Worm (Caenorhabditis elegans) whole organism, young adult: ENCODE results near the gene chil-6.

Experiments
- B0019.2 ChIP-seq: fragments of 200-800 bp; sonication (Bioruptor generic); conservative IDR thresholded peaks from 2 replicates; pipeline ENCODE4 v1.3.6; 2022; ENCODE audit warnings: missing genetic modification reagents, missing genetic modification characterization, missing compliant biosample characterization
- B0035.1 ChIP-seq: sonication (generic microtip); optimal IDR thresholded peaks from 2 replicates; lab custom pipeline; 2016; ENCODE audit warnings: missing genetic modification characterization, mild to moderate bottlenecking, missing compliant biosample characterization, missing genotype, missing genetic modification reagents
- B0336.3 ChIP-seq: fragments of 200-800 bp; sonication (Bioruptor generic); IDR thresholded peaks from 2 replicates; pipeline ENCODE4 v1.3.6; 2022; ENCODE audit warnings: missing genetic modification characterization, missing compliant biosample characterization
- F10E7.11 ChIP-seq: sonication (generic microtip); optimal IDR thresholded peaks from 2 replicates; lab custom pipeline; 2017; ENCODE audit warnings: mild to moderate bottlenecking, missing genetic modification characterization, moderate library complexity, missing compliant biosample characterization
- F33H1.4 ChIP-seq: fragments of 200-800 bp; sonication (Bioruptor generic); IDR thresholded peaks from 2 replicates; pipeline ENCODE4 v1.3.6; 2022; ENCODE audit warnings: missing genetic modification reagents, missing genetic modification characterization, missing compliant biosample characterization
- F52B5.7 ChIP-seq: sonication (generic microtip); optimal IDR thresholded peaks from 2 replicates; lab custom pipeline; 2016; ENCODE audit warnings: mild to moderate bottlenecking, missing genetic modification characterization, missing compliant biosample characterization
- F57A8.1 ChIP-seq: fragments of 200-800 bp; sonication (Bioruptor generic); optimal IDR thresholded peaks from 2 replicates; lab custom pipeline; 2018; ENCODE audit warnings: mild to moderate bottlenecking, missing genetic modification characterization, moderate library complexity, missing compliant biosample characterization
- K11D2.4 ChIP-seq: fragments of 200-800 bp; sonication (Bioruptor generic); IDR thresholded peaks from 2 replicates; pipeline ENCODE4 v1.3.6; 2022; ENCODE audit warnings: missing genetic modification reagents, missing genetic modification characterization, missing compliant biosample characterization
- K12H6.12 ChIP-seq: fragments of 200-800 bp; sonication (Bioruptor generic); optimal IDR thresholded peaks from 2 replicates; lab custom pipeline; 2018; ENCODE audit warnings: mild to moderate bottlenecking, missing genetic modification characterization, missing compliant biosample characterization
- Y79H2A.3 ChIP-seq: fragments of 200-800 bp; sonication (Bioruptor generic); conservative IDR thresholded peaks from 2 replicates; pipeline ENCODE4 v1.3.6; 2022; ENCODE audit warnings: missing genetic modification reagents, missing genetic modification characterization, missing compliant biosample characterization
- ZK185.1 ChIP-seq: sonication (generic microtip); optimal IDR thresholded peaks from 2 replicates; lab custom pipeline; 2016; ENCODE audit warnings: mild to moderate bottlenecking, missing genetic modification characterization, missing compliant biosample characterization; ENCODE audit not compliant: poor library complexity, severe bottlenecking
- attf-3 ChIP-seq: fragments of 200-800 bp; sonication (Bioruptor generic); conservative IDR thresholded peaks from 2 replicates; pipeline ENCODE4 v1.3.6; 2022; ENCODE audit warnings: missing genetic modification reagents, missing genetic modification characterization, missing compliant biosample characterization
- attf-6 ChIP-seq: fragments of 200-800 bp; sonication (Bioruptor generic); IDR thresholded peaks from 2 replicates; pipeline ENCODE4 v1.3.6; 2022; ENCODE audit warnings: missing genetic modification reagents, missing genetic modification characterization, missing compliant biosample characterization
- bed-1 ChIP-seq: fragments of 200-800 bp; sonication (Bioruptor generic); IDR thresholded peaks from 2 replicates; pipeline ENCODE4 v1.3.6; 2022; ENCODE audit warnings: missing genetic modification reagents, missing genetic modification characterization, missing compliant biosample characterization
- bed-2 ChIP-seq: fragments of 200-800 bp; sonication (Bioruptor generic); IDR thresholded peaks from 2 replicates; pipeline ENCODE4 v1.3.6; 2022; ENCODE audit warnings: missing genetic modification reagents, missing genetic modification characterization, missing compliant biosample characterization
- ccch-3 ChIP-seq: fragments of 200-800 bp; sonication (Bioruptor generic); optimal IDR thresholded peaks from 2 replicates; lab custom pipeline; 2018; ENCODE audit warnings: mild to moderate bottlenecking, missing genetic modification characterization, missing compliant biosample characterization
- cebp-1 ChIP-seq, 2 experiments: fragments of 200-800 bp in 1 of 2; sonication (Bioruptor generic) in 1 of 2; sonication (generic microtip) in 1 of 2; IDR thresholded peaks in 1 of 2; optimal IDR thresholded peaks in 1 of 2; 2 replicates each; pipeline versions ENCODE4 v1.3.6 to Lab custom; 2017 to 2022; ENCODE audit warnings: missing compliant biosample characterization in 2 of 2, missing genetic modification characterization in 2 of 2, mild to moderate bottlenecking in 1 of 2, missing genetic modification reagents in 1 of 2, moderate library complexity in 1 of 2
- ceh-91 ChIP-seq: fragments of 200-800 bp; sonication (Bioruptor generic); IDR thresholded peaks from 2 replicates; pipeline ENCODE4 v1.3.6; 2022; ENCODE audit warnings: missing genetic modification reagents, missing genetic modification characterization, missing compliant biosample characterization
- dox-1 ChIP-seq: fragments of 200-800 bp; sonication (Bioruptor generic); IDR thresholded peaks from 2 replicates; pipeline ENCODE4 v1.3.6; 2022; ENCODE audit warnings: missing genetic modification reagents, missing genetic modification characterization, missing compliant biosample characterization
- dpl-1 ChIP-seq: fragments of 150-350 bp; optimal IDR thresholded peaks from 2 replicates; lab custom pipeline; 2014; ENCODE audit warnings: missing biosample characterization, missing genetic modification reagents, missing genetic modification characterization
- egl-44 ChIP-seq: fragments of 200-800 bp; sonication (Bioruptor generic); IDR thresholded peaks from 2 replicates; pipeline ENCODE4 v1.3.6; 2022; ENCODE audit warnings: missing genetic modification reagents, missing genetic modification characterization, missing compliant biosample characterization
- ekl-4 ChIP-seq: fragments of 200-800 bp; sonication (Bioruptor generic); IDR thresholded peaks from 2 replicates; pipeline ENCODE4 v1.3.6; 2022; ENCODE audit warnings: missing genetic modification reagents, missing genetic modification characterization, missing compliant biosample characterization
- ets-4 ChIP-seq: fragments of 200-800 bp; sonication (Bioruptor generic); optimal IDR thresholded peaks from 2 replicates; lab custom pipeline; 2018; ENCODE audit warnings: mild to moderate bottlenecking, missing genetic modification characterization, missing compliant biosample characterization
- hlh-26 ChIP-seq: fragments of 200-800 bp; sonication (Bioruptor generic); conservative IDR thresholded peaks from 2 replicates; pipeline ENCODE4 v1.3.6; 2022; ENCODE audit warnings: missing genetic modification reagents, missing genetic modification characterization, missing compliant biosample characterization
- hmg-1.2 ChIP-seq: fragments of 200-800 bp; sonication (Bioruptor generic); IDR thresholded peaks from 2 replicates; pipeline ENCODE4 v1.3.6; 2022; ENCODE audit warnings: missing genetic modification reagents, missing genetic modification characterization, missing compliant biosample characterization
- let-607 ChIP-seq, 2 experiments: fragments of 200-800 bp in 1 of 2; sonication (Bioruptor generic) in 1 of 2; sonication (generic microtip) in 1 of 2; optimal IDR thresholded peaks; 2 replicates each; lab custom pipeline; 2016 to 2018; ENCODE audit warnings: mild to moderate bottlenecking in 2 of 2, missing compliant biosample characterization in 2 of 2, missing genetic modification characterization in 2 of 2, moderate library complexity in 2 of 2, missing genotype in 1 of 2
- lin-40 ChIP-seq: sonication (generic microtip); optimal IDR thresholded peaks from 2 replicates; lab custom pipeline; 2016; ENCODE audit warnings: missing genetic modification characterization, mild to moderate bottlenecking, missing compliant biosample characterization, missing genotype, missing genetic modification reagents
- lin-54 ChIP-seq: fragments of 200-800 bp; sonication (Bioruptor generic); optimal IDR thresholded peaks from 2 replicates; lab custom pipeline; 2018; ENCODE audit warnings: mild to moderate bottlenecking, missing genetic modification characterization, missing compliant biosample characterization
- lir-1 ChIP-seq: fragments of 200-800 bp; sonication (Bioruptor generic); conservative IDR thresholded peaks from 2 replicates; pipeline ENCODE4 v1.3.6; 2022; ENCODE audit warnings: missing genetic modification reagents, missing genetic modification characterization, missing compliant biosample characterization
- mes-4 ChIP-seq: sonication (generic microtip); optimal IDR thresholded peaks from 2 replicates; lab custom pipeline; 2016; ENCODE audit warnings: missing genotype, missing genetic modification characterization, missing compliant biosample characterization
- nfyb-1 ChIP-seq: fragments of 200-800 bp; sonication (Bioruptor generic); IDR thresholded peaks from 2 replicates; pipeline ENCODE4 v1.3.6; 2022; ENCODE audit warnings: missing genetic modification reagents, missing genetic modification characterization, missing compliant biosample characterization
- nhr-27 ChIP-seq: fragments of 200-800 bp; sonication (Bioruptor generic); optimal IDR thresholded peaks from 2 replicates; lab custom pipeline; 2018; ENCODE audit warnings: mild to moderate bottlenecking, missing genetic modification characterization, moderate library complexity, missing compliant biosample characterization
- nhr-90 ChIP-seq: sonication (generic microtip); optimal IDR thresholded peaks from 2 replicates; lab custom pipeline; 2016; ENCODE audit warnings: missing genotype, mild to moderate bottlenecking, missing genetic modification characterization, missing compliant biosample characterization
- pbrm-1 ChIP-seq: fragments of 200-800 bp; sonication (Bioruptor generic); IDR thresholded peaks from 2 replicates; pipeline ENCODE4 v1.3.6; 2022; ENCODE audit warnings: missing genetic modification reagents, missing genetic modification characterization, missing compliant biosample characterization
- rpc-1 ChIP-seq, 2 experiments: fragments of 150-350 bp in 1 of 2; sonication (generic microtip) in 1 of 2; optimal IDR thresholded peaks; 2 replicates each; lab custom pipeline; 2014 to 2018; ENCODE audit warnings: missing biosample characterization in 1 of 2, missing genetic modification characterization in 1 of 2, missing genetic modification reagents in 1 of 2, missing genotype in 1 of 2
- sea-2 ChIP-seq: fragments of 200-800 bp; sonication (Bioruptor generic); IDR thresholded peaks from 2 replicates; pipeline ENCODE4 v1.3.6; 2022; ENCODE audit warnings: missing genetic modification characterization, missing compliant biosample characterization
- snpc-3.4 ChIP-seq: sonication (generic microtip); optimal IDR thresholded peaks from 2 replicates; lab custom pipeline; 2017; ENCODE audit warnings: missing genetic modification characterization, mild to moderate bottlenecking, missing compliant biosample characterization, antibody characterized with exemption, moderate library complexity, missing genotype, missing genetic modification reagents
- somi-1 ChIP-seq: fragments of 200-800 bp; sonication (Bioruptor generic); optimal IDR thresholded peaks from 2 replicates; lab custom pipeline; 2018; ENCODE audit warnings: mild to moderate bottlenecking, missing genetic modification characterization, missing compliant biosample characterization
- sptf-2 ChIP-seq: fragments of 200-800 bp; sonication (Bioruptor generic); optimal IDR thresholded peaks from 2 replicates; lab custom pipeline; 2018; ENCODE audit warnings: mild to moderate bottlenecking, missing genetic modification characterization, missing compliant biosample characterization
- tbp1 ChIP-seq: fragments of 200-800 bp; sonication (Bioruptor generic); optimal IDR thresholded peaks from 2 replicates; lab custom pipeline; 2018; ENCODE audit warnings: mild to moderate bottlenecking, missing genetic modification characterization, missing compliant biosample characterization
- tbx-9 ChIP-seq: sonication (generic microtip); optimal IDR thresholded peaks from 2 replicates; lab custom pipeline; 2016; ENCODE audit warnings: borderline replicate concordance, missing genetic modification characterization, inconsistent platforms, missing compliant biosample characterization
- ztf-22 ChIP-seq: fragments of 200-800 bp; sonication (Bioruptor generic); optimal IDR thresholded peaks from 2 replicates; lab custom pipeline; 2018; ENCODE audit warnings: mild to moderate bottlenecking, missing genetic modification characterization, moderate library complexity, missing compliant biosample characterization
- ztf-26 ChIP-seq: sonication (generic microtip); optimal IDR thresholded peaks from 2 replicates; lab custom pipeline; 2017; ENCODE audit warnings: missing genetic modification characterization, missing compliant biosample characterization
- ztf-6 ChIP-seq: fragments of 200-800 bp; sonication (Bioruptor generic); IDR thresholded peaks from 2 replicates; pipeline ENCODE4 v1.3.6; 2022; ENCODE audit warnings: missing genetic modification reagents, missing genetic modification characterization, missing compliant biosample characterization

Gene chil-6

ce11 chrII:9898744-9899143 is 41.1 kb upstream of the chil-6 start:
- TF ChIP-seq ceh-91 (no peak), F33H1.4 (no peak), nhr-27 (tag; lab: Kevin White, UChicago) (no peak), bed-2 (GFP tag; lab: Robert Waterston, UW) (no peak), attf-3 (GFP tag; lab: Robert Waterston, UW) (no peak), dox-1 (GFP tag; lab: Robert Waterston, UW) (no peak), bed-1 (no peak), nhr-90 (tag; lab: Kevin White, UChicago) (no peak)

- no peak for TF ChIP-seq dpl-1 (GFP tag; lab: Kevin White, UChicago)
- TF ChIP-seq K12H6.12 (tag; lab: Kevin White, UChicago), result no peak
- no peak for TF ChIP-seq attf-3 (GFP tag; lab: Robert Waterston, UW)
- TF ChIP-seq B0336.3 (GFP tag; lab: Robert Waterston, UW), result no peak
- TF ChIP-seq attf-6, result no peak
- TF ChIP-seq ztf-6, result no peak
- TF ChIP-seq Y79H2A.3 (GFP tag; lab: Robert Waterston, UW), result no peak
- no peak for TF ChIP-seq sea-2
- TF ChIP-seq let-607 (tag; optimal IDR thresholded peaks at IDR 0.05; lab: Kevin White, UChicago), result no peak
- TF ChIP-seq ztf-22 (GFP tag; lab: Kevin White, UChicago), result no peak
- no peak for TF ChIP-seq B0035.1 (tag; lab: Kevin White, UChicago)
- no peak for TF ChIP-seq ekl-4 (GFP tag; lab: Robert Waterston, UW)
- no peak for TF ChIP-seq hlh-26 (GFP tag; lab: Robert Waterston, UW)
- TF ChIP-seq F10E7.11 (tag; lab: Kevin White, UChicago), result no peak
- TF ChIP-seq ztf-26 (tag; lab: Kevin White, UChicago), result no peak
- no peak for TF ChIP-seq bed-1
- TF ChIP-seq egl-44, result no peak
These were observed 37.5 kb upstream of the chil-6 start for ce11 chrII:9895173-9895572.

- no peak for TF ChIP-seq F57A8.1 (GFP tag; lab: Kevin White, UChicago)
- TF ChIP-seq lir-1 (GFP tag; lab: Robert Waterston, UW), result no peak
- TF ChIP-seq hmg-1.2 (GFP tag; lab: Robert Waterston, UW), result no peak
- no peak for TF ChIP-seq ets-4 (GFP tag; lab: Kevin White, UChicago)
- no peak for TF ChIP-seq K11D2.4 (GFP tag; lab: Robert Waterston, UW)
- TF ChIP-seq somi-1 (GFP tag; lab: Kevin White, UChicago), result no peak
- TF ChIP-seq cebp-1 (GFP tag; IDR thresholded peaks at IDR 0.05; lab: Robert Waterston, UW), result no peak
- no peak for TF ChIP-seq cebp-1 (tag; optimal IDR thresholded peaks at IDR 0.05; lab: Kevin White, UChicago)
- TF ChIP-seq sptf-2 (GFP tag; lab: Kevin White, UChicago), result no peak
- TF ChIP-seq ekl-4 (GFP tag; lab: Robert Waterston, UW), result no peak
- no peak for TF ChIP-seq ceh-91
- no peak for TF ChIP-seq ztf-6
- no peak for TF ChIP-seq lin-40
- no peak for TF ChIP-seq nfyb-1 (GFP tag; lab: Robert Waterston, UW)
- TF ChIP-seq ccch-3, result no peak
These were observed 36.7 kb upstream of the chil-6 start, which contains the start of gene F26C11.1 for ce11 chrII:9894435-9894834. F26C11.1 (plus strand) TSS chrII:9894735.

- TF ChIP-seq F33H1.4 (peak; percentile 78), ZK185.1 (no peak), rpc-1 (optimal IDR thresholded peaks at IDR 0.05; lab: Kevin White, UChicago) (no peak), rpc-1 (tag; optimal IDR thresholded peaks at IDR 0.05; lab: Kevin White, UChicago) (no peak), nfyb-1 (GFP tag; lab: Robert Waterston, UW) (peak; percentile 69; the same call in 1 of the 2 replicates), snpc-3.4 (peak; percentile 7), pbrm-1 (GFP tag; lab: Robert Waterston, UW) (no peak), mes-4 (tag; lab: Kevin White, UChicago) (no peak), bed-2 (GFP tag; lab: Robert Waterston, UW) (no peak), lin-54 (GFP tag; lab: Kevin White, UChicago) (peak; percentile 48), tbx-9 (tag; lab: Kevin White, UChicago) (no peak), B0019.2 (GFP tag; lab: Robert Waterston, UW) (no peak), tbp1 (peak; percentile 13), F52B5.7 (tag; lab: Kevin White, UChicago) (no peak)
These were observed 34.7 kb upstream of the chil-6 start, which contains the start of gene C08H9.16 for ce11 chrII:9892409-9892808. C08H9.16 (plus strand) TSS chrII:9892778.
